Worm (Caenorhabditis elegans): ENCODE results near the gene aakg-4.
A peak's percentile ranks its signal among the peaks of the same experiment; 100 is the strongest.

aakg-4 gene

ce11 chrX:2328873-2329272 is 9.7 kb upstream of the aakg-4 start (continued):
- TF ChIP-seq nhr-111 (GFP tag; optimal IDR thresholded peaks at IDR 0.05): no peak
- no peak for TF ChIP-seq ZK546.5 (tag; optimal IDR thresholded peaks at IDR 0.05)
- peak; percentile 23 for TF ChIP-seq lin-13 (GFP tag; optimal IDR thresholded peaks at IDR 0.05)
- TF ChIP-seq lim-7 (GFP tag; IDR thresholded peaks at IDR 0.05): no peak
- TF ChIP-seq ceh-32 (tag; optimal IDR thresholded peaks at IDR 0.05; ENCODE audit: poor library complexity): no peak
- no peak for TF ChIP-seq lin-39 (tag; optimal IDR thresholded peaks at IDR 0.05)
- no peak for TF ChIP-seq nhr-6 (tag; optimal IDR thresholded peaks at IDR 0.05)
- TF ChIP-seq spr-1 (tag; optimal IDR thresholded peaks at IDR 0.05): no peak
- peak; percentile 39 for TF ChIP-seq lin-38 (GFP tag; IDR thresholded peaks at IDR 0.05)
- no peak for TF ChIP-seq set-16 (GFP tag; IDR thresholded peaks at IDR 0.05)
- TF ChIP-seq mxl-3 (GFP tag; optimal IDR thresholded peaks at IDR 0.05): no peak
- TF ChIP-seq mes-2 (tag; optimal IDR thresholded peaks at IDR 0.05; ENCODE audit: poor library complexity, severe bottlenecking): peak; percentile 67
- TF ChIP-seq spr-3 (GFP tag; optimal IDR thresholded peaks at IDR 0.05): no peak
- no peak for TF ChIP-seq mxl-2 (GFP tag; conservative IDR thresholded peaks at IDR 0.05)
- no peak for TF ChIP-seq skn-1 (tag; optimal IDR thresholded peaks at IDR 0.05)
- no peak for TF ChIP-seq zip-11 (GFP tag; IDR thresholded peaks at IDR 0.05)
- no peak for TF ChIP-seq nhr-10 (tag; optimal IDR thresholded peaks at IDR 0.05)
- no peak for TF ChIP-seq zfp-3 (GFP tag; conservative IDR thresholded peaks at IDR 0.05)
- TF ChIP-seq dmd-8 (GFP tag; IDR thresholded peaks at IDR 0.05): no peak
- TF ChIP-seq ces-1 (GFP tag; optimal IDR thresholded peaks at IDR 0.05): no peak
- TF ChIP-seq pha-4 (GFP tag; IDR thresholded peaks at IDR 0.05): no peak
- no peak for TF ChIP-seq pha-4 (tag; optimal IDR thresholded peaks at IDR 0.05)
- peak; percentile 29 for TF ChIP-seq hlh-30 (tag; optimal IDR thresholded peaks at IDR 0.05; ENCODE audit: insufficient read depth)
- TF ChIP-seq F26F4.8 (GFP tag; conservative IDR thresholded peaks at IDR 0.05): no peak
- TF ChIP-seq hif-1 (tag; optimal IDR thresholded peaks at IDR 0.05): no peak
- no peak for TF ChIP-seq unc-62 (GFP tag; optimal IDR thresholded peaks at IDR 0.05 in 1 of 2)
- no peak for TF ChIP-seq unc-62 (tag; optimal IDR thresholded peaks at IDR 0.05)
- no peak for TF ChIP-seq dpl-1 (GFP tag; optimal IDR thresholded peaks at IDR 0.05)
- TF ChIP-seq mep-1 (tag; optimal IDR thresholded peaks at IDR 0.05): peak; percentile 10
- no peak for TF ChIP-seq gei-8 (GFP tag; optimal IDR thresholded peaks at IDR 0.05)
- TF ChIP-seq aly-2 (tag; optimal IDR thresholded peaks at IDR 0.05): no peak
- no peak for TF ChIP-seq F49E8.2 (tag; optimal IDR thresholded peaks at IDR 0.05; ENCODE audit: borderline replicate concordance)
- TF ChIP-seq Y5F2A.4 (GFP tag; optimal IDR thresholded peaks at IDR 0.05): no peak
- TF ChIP-seq nhr-77 (tag; optimal IDR thresholded peaks at IDR 0.05): no peak
- no peak for TF ChIP-seq nhr-42 (GFP tag; IDR thresholded peaks at IDR 0.05)
- no peak for TF ChIP-seq nhr-76 (tag; optimal IDR thresholded peaks at IDR 0.05)
- no peak for TF ChIP-seq egl-27 (tag; optimal IDR thresholded peaks at IDR 0.05)
- TF ChIP-seq vab-7 (GFP tag; IDR thresholded peaks at IDR 0.05): 0 out of 2 replicates have a peak, but pooled peaks have one; percentile 8
- peak; percentile 26 for TF ChIP-seq dve-1 (tag; optimal IDR thresholded peaks at IDR 0.05; ENCODE audit: insufficient read depth)
- peak in 1 of 2 experiments; percentile 53 for TF ChIP-seq daf-16 (GFP tag; optimal IDR thresholded peaks at IDR 0.05)
- TF ChIP-seq daf-16 (tag; optimal IDR thresholded peaks at IDR 0.05): peak; percentile 51
- TF ChIP-seq zip-2 (tag; optimal IDR thresholded peaks at IDR 0.05): no peak
- peak; percentile 85 for TF ChIP-seq ama-1 (optimal IDR thresholded peaks at IDR 0.05)
- no peak for TF ChIP-seq tag-97 (GFP tag; IDR thresholded peaks at IDR 0.05)
- TF ChIP-seq nhr-48 (tag; optimal IDR thresholded peaks at IDR 0.05): no peak
- no peak for TF ChIP-seq madf-5 (GFP tag; IDR thresholded peaks at IDR 0.05)
- no peak for TF ChIP-seq nhr-28 (tag; optimal IDR thresholded peaks at IDR 0.05)
- no peak for TF ChIP-seq unc-39 (tag; optimal IDR thresholded peaks at IDR 0.05)
- no peak for TF ChIP-seq cey-2 (tag; optimal IDR thresholded peaks at IDR 0.05; ENCODE audit: borderline replicate concordance, insufficient read depth)
- TF ChIP-seq sdz-12 (GFP tag; optimal IDR thresholded peaks at IDR 0.05): no peak
- TF ChIP-seq ztf-11 (tag; optimal IDR thresholded peaks at IDR 0.05): no peak
- no peak for TF ChIP-seq zfp-2 (tag; optimal IDR thresholded peaks at IDR 0.05)
- TF ChIP-seq mdt-29 (GFP tag; IDR thresholded peaks at IDR 0.05): peak; percentile 56; the same call in 1 of the 2 replicates
